Worm (Caenorhabditis elegans): Measurements from ENCODE around the gene cee-1.

Gene cee-1

DNA sequence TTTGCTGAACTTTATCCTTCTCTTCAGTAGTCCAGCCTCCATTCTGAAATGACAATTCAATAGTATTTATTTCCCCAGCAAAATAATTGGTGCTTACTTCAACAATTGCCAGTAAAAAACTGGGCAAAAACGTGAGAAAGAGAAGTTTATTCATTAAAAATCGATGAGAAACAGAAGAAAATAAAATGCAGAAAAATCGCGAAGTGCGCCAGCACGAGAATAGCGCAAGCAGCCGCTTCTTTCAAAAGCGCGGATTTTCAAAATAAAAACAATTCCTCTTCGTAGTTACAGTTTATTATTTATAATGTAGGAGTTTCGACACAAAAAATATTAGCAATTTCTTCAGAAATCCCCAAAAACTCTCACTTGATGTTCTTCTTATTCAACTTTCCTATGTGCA lies 50.4 kb downstream of the cee-1 start, which contains the start of gene C27F2.9:
Gene C27F2.9 (minus strand): TSS at position 159 of the 400 bp plus-strand sequence.
- TF ChIP-seq lin-13 (tag; optimal IDR thresholded peaks at IDR 0.05) (peak; percentile 71), ham-2 (GFP tag; optimal IDR thresholded peaks at IDR 0.05) (no peak), unc-120 (tag; optimal IDR thresholded peaks at IDR 0.05; ENCODE audit: poor library complexity, severe bottlenecking) (peak; percentile 1), blmp-1 (tag; optimal IDR thresholded peaks at IDR 0.05) (no peak), cnd-1 (tag; optimal IDR thresholded peaks at IDR 0.05) (peak; percentile 12), pha-4 (tag; optimal IDR thresholded peaks at IDR 0.05) (no peak), nhr-12 (tag; optimal IDR thresholded peaks at IDR 0.05) (no peak), ces-1 (GFP tag; optimal IDR thresholded peaks at IDR 0.05) (peak; percentile 73), mab-5 (tag; optimal IDR thresholded peaks at IDR 0.05) (no peak), sptf-1 (tag; optimal IDR thresholded peaks at IDR 0.05) (peak; percentile 76), drap-1 (GFP tag; optimal IDR thresholded peaks at IDR 0.05) (peak; percentile 25), lsy-2 (tag; optimal IDR thresholded peaks at IDR 0.05) (peak; percentile 80), ztf-11 (tag; optimal IDR thresholded peaks at IDR 0.05) (no peak), hlh-1 (tag; optimal IDR thresholded peaks at IDR 0.05) (peak; percentile 3), M03D4.4 (tag; optimal IDR thresholded peaks at IDR 0.05) (peak; percentile 52), ceh-39 (tag; optimal IDR thresholded peaks at IDR 0.05) (peak; percentile 62), bed-3 (GFP tag; optimal IDR thresholded peaks at IDR 0.05) (no peak), nhr-237 (tag; optimal IDR thresholded peaks at IDR 0.05) (peak; percentile 73), sem-2 (GFP tag; optimal IDR thresholded peaks at IDR 0.05) (no peak), ceh-83 (GFP tag; optimal IDR thresholded peaks at IDR 0.05) (peak; percentile 63), nhr-2 (tag; optimal IDR thresholded peaks at IDR 0.05) (peak; percentile 16), mep-1 (tag; optimal IDR thresholded peaks at IDR 0.05) (peak; percentile 88), ceh-43 (GFP tag; optimal IDR thresholded peaks at IDR 0.05) (peak; percentile 22), nhr-76 (tag; optimal IDR thresholded peaks at IDR 0.05) (no peak), mls-2 (tag; optimal IDR thresholded peaks at IDR 0.05) (peak; percentile 24)

Measured in whole organism, mixed stage, embryonic.